Worm (Caenorhabditis elegans) whole organism, L2 larva: ENCODE measurements around the gene R09A8.5.

Experiments used
- C34F6.9 ChIP-seq: fragments of 150-350 bp; optimal IDR thresholded peaks from 2 replicates; lab custom pipeline; 2014; ENCODE audit warnings: missing biosample characterization, missing genetic modification characterization
- F13H6.1 ChIP-seq: sonication (generic microtip); optimal IDR thresholded peaks from 2 replicates; lab custom pipeline; 2016; ENCODE audit warnings: missing genetic modification characterization, missing compliant biosample characterization
- Y55F3AM.14 ChIP-seq: fragments of 200-800 bp; sonication (Bioruptor generic); optimal IDR thresholded peaks from 2 replicates; lab custom pipeline; 2018; ENCODE audit warnings: mild to moderate bottlenecking, missing genetic modification characterization, missing compliant biosample characterization
- ZK546.5 ChIP-seq: sonication (generic microtip); optimal IDR thresholded peaks from 2 replicates; lab custom pipeline; 2017; ENCODE audit warnings: missing biosample characterization, missing genetic modification characterization
- alr-1 ChIP-seq: fragments of 150-350 bp; optimal IDR thresholded peaks from 2 replicates; lab custom pipeline; 2014; ENCODE audit warnings: missing biosample characterization, missing genetic modification characterization
- blmp-1 ChIP-seq: sonication (generic microtip); optimal IDR thresholded peaks from 2 replicates; lab custom pipeline; 2017; ENCODE audit warnings: missing genetic modification characterization, mild to moderate bottlenecking, missing compliant biosample characterization, antibody characterized with exemption, moderate library complexity; ENCODE audit not compliant: insufficient read depth
- ceh-16 ChIP-seq: fragments of 150-350 bp; optimal IDR thresholded peaks from 2 replicates; lab custom pipeline; 2014; ENCODE audit warnings: missing biosample characterization, missing genetic modification characterization
- ceh-82 ChIP-seq: fragments of 150-350 bp; optimal IDR thresholded peaks from 2 replicates; lab custom pipeline; 2014; ENCODE audit warnings: missing biosample characterization, missing genetic modification characterization
- crh-2 ChIP-seq: sonication (generic microtip); optimal IDR thresholded peaks from 2 replicates; lab custom pipeline; 2017; ENCODE audit warnings: missing biosample characterization, missing genetic modification characterization
- dmd-4 ChIP-seq: sonication (generic microtip); optimal IDR thresholded peaks from 2 replicates; lab custom pipeline; 2017; ENCODE audit warnings: missing biosample characterization, missing genetic modification characterization
- egl-27 ChIP-seq: sonication (generic microtip); optimal IDR thresholded peaks from 3 replicates; lab custom pipeline; 2017; ENCODE audit warnings: missing biosample characterization, missing genetic modification reagents, missing genetic modification characterization
- elt-1 ChIP-seq: fragments of 150-350 bp; optimal IDR thresholded peaks from 2 replicates; lab custom pipeline; 2014; ENCODE audit warnings: missing biosample characterization, missing genetic modification characterization
- elt-3 ChIP-seq: sonication (generic microtip); optimal IDR thresholded peaks from 2 replicates; lab custom pipeline; 2017; ENCODE audit warnings: missing biosample characterization, missing genetic modification characterization
- fos-1 ChIP-seq: fragments of 150-350 bp; optimal IDR thresholded peaks from 2 replicates; lab custom pipeline; 2014; ENCODE audit warnings: missing biosample characterization, missing genetic modification characterization
- gmeb-1 ChIP-seq: fragments of 150-350 bp; optimal IDR thresholded peaks from 2 replicates; lab custom pipeline; 2014; ENCODE audit warnings: missing biosample characterization, missing genetic modification characterization
- lin-13 ChIP-seq: fragments of 150-350 bp; optimal IDR thresholded peaks from 2 replicates; lab custom pipeline; 2014; ENCODE audit warnings: missing biosample characterization, missing genetic modification reagents, missing genetic modification characterization
- lin-39 ChIP-seq: fragments of 150-350 bp; optimal IDR thresholded peaks from 2 replicates; lab custom pipeline; 2014; ENCODE audit warnings: missing biosample characterization, missing genetic modification reagents, missing genetic modification characterization
- lsy-2 ChIP-seq, 2 experiments: fragments of 150-350 bp in 1 of 2; sonication (generic microtip) in 1 of 2; optimal IDR thresholded peaks; 2 replicates each; lab custom pipeline; 2014 to 2017; ENCODE audit warnings: missing biosample characterization in 2 of 2, missing genetic modification characterization in 2 of 2
- mab-5 ChIP-seq: fragments of 150-350 bp; optimal IDR thresholded peaks from 2 replicates; lab custom pipeline; 2014; ENCODE audit warnings: missing biosample characterization, missing genetic modification characterization
- mbf-1 ChIP-seq: sonication (generic microtip); optimal IDR thresholded peaks from 2 replicates; lab custom pipeline; 2017; ENCODE audit warnings: missing biosample characterization, missing genetic modification characterization
- mdl-1 ChIP-seq, 2 experiments: fragments of 150-350 bp in 1 of 2; sonication (generic microtip) in 1 of 2; optimal IDR thresholded peaks; 2 replicates each; lab custom pipeline; 2017; ENCODE audit warnings: missing biosample characterization in 2 of 2, missing genetic modification characterization in 2 of 2
- nhr-10 ChIP-seq: sonication (generic microtip); optimal IDR thresholded peaks from 2 replicates; lab custom pipeline; 2017; ENCODE audit warnings: missing biosample characterization, missing genetic modification characterization
- nhr-12 ChIP-seq: fragments of 150-350 bp; optimal IDR thresholded peaks from 2 replicates; lab custom pipeline; 2014; ENCODE audit warnings: missing biosample characterization, missing genetic modification characterization
- nhr-129 ChIP-seq: fragments of 150-350 bp; optimal IDR thresholded peaks from 2 replicates; lab custom pipeline; 2014; ENCODE audit warnings: missing biosample characterization, missing genetic modification characterization
- nhr-21 ChIP-seq: fragments of 150-350 bp; optimal IDR thresholded peaks from 2 replicates; lab custom pipeline; 2014; ENCODE audit warnings: missing biosample characterization, missing genetic modification characterization
- nhr-23 ChIP-seq: fragments of 150-350 bp; optimal IDR thresholded peaks from 2 replicates; lab custom pipeline; 2014; ENCODE audit warnings: missing biosample characterization, missing genetic modification reagents, missing genetic modification characterization
- nhr-237 ChIP-seq: fragments of 150-350 bp; optimal IDR thresholded peaks from 2 replicates; lab custom pipeline; 2014; ENCODE audit warnings: missing biosample characterization, missing genetic modification characterization
- nhr-6 ChIP-seq: fragments of 150-350 bp; optimal IDR thresholded peaks from 2 replicates; lab custom pipeline; 2014; ENCODE audit warnings: missing biosample characterization, missing genetic modification characterization
- nhr-77 ChIP-seq: fragments of 150-350 bp; optimal IDR thresholded peaks from 2 replicates; lab custom pipeline; 2014; ENCODE audit warnings: missing biosample characterization, missing genetic modification characterization
- peb-1 ChIP-seq: fragments of 150-350 bp; optimal IDR thresholded peaks from 2 replicates; lab custom pipeline; 2014; ENCODE audit warnings: missing biosample characterization, missing genetic modification characterization
- sem-4 ChIP-seq: fragments of 150-350 bp; optimal IDR thresholded peaks from 2 replicates; lab custom pipeline; 2014; ENCODE audit warnings: missing biosample characterization, missing genetic modification reagents, missing genetic modification characterization
- skn-1 ChIP-seq: sonication (generic microtip); optimal IDR thresholded peaks from 2 replicates; lab custom pipeline; 2017; ENCODE audit warnings: missing biosample characterization, missing genetic modification characterization
- sma-3 ChIP-seq: sonication (generic microtip); optimal IDR thresholded peaks from 2 replicates; lab custom pipeline; 2016; ENCODE audit warnings: missing genetic modification reagents, missing genetic modification characterization, missing compliant biosample characterization
- sma-9 ChIP-seq, 2 experiments: fragments of 150-350 bp in 1 of 2; sonication (generic microtip) in 1 of 2; optimal IDR thresholded peaks; 2 replicates each; lab custom pipeline; 2014 to 2016; ENCODE audit warnings: missing genetic modification characterization in 2 of 2, mild to moderate bottlenecking in 1 of 2, missing biosample characterization in 1 of 2, missing compliant biosample characterization in 1 of 2, missing genetic modification reagents in 1 of 2, moderate library complexity in 1 of 2
- snpc-4 ChIP-seq: fragments of 150-350 bp; optimal IDR thresholded peaks from 2 replicates; lab custom pipeline; 2014; ENCODE audit warnings: missing biosample characterization, missing genetic modification characterization
- unc-39 ChIP-seq: fragments of 150-350 bp; optimal IDR thresholded peaks from 2 replicates; lab custom pipeline; 2014; ENCODE audit warnings: missing biosample characterization, missing genetic modification characterization
- unc-55 ChIP-seq: fragments of 150-350 bp; sonication (generic microtip); optimal IDR thresholded peaks from 3 replicates; lab custom pipeline; 2014; ENCODE audit warnings: missing biosample characterization, missing genetic modification reagents, missing genetic modification characterization
- zag-1 ChIP-seq: fragments of 150-350 bp; optimal IDR thresholded peaks from 2 replicates; lab custom pipeline; 2014; ENCODE audit warnings: missing biosample characterization, missing genetic modification characterization
- ztf-1 ChIP-seq: fragments of 200-800 bp; sonication (Bioruptor generic); conservative IDR thresholded peaks from 2 replicates; pipeline ENCODE4 v1.3.6; 2022; ENCODE audit warnings: missing genetic modification characterization, missing compliant biosample characterization
- ztf-4 ChIP-seq: fragments of 150-350 bp; optimal IDR thresholded peaks from 2 replicates; lab custom pipeline; 2014; ENCODE audit warnings: missing biosample characterization, missing genetic modification characterization

The R09A8.5 gene

DNA sequence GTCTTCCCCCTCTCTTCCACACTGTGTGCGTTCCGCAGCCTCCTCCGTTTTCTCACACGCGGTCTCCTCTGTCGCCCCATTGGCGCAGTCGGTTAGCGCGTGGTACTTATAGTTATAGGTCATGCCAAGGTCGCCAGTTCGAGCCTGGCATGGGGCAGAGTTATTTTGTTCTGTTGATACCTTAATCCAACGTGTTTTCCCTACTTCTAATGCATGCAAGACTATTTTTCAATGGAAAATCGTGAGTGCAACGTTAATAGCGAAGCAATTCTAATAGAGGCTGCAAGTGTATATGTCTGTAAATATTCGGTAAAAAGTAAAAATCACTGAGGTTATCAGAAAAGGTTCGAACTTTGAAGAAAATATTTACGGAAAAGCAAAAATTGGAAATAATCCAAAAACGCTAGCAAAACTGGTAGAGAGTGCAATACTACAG lies 20.8 kb upstream of the R09A8.5 start (continued):
- no peak for TF ChIP-seq nhr-237
- TF ChIP-seq ceh-16 = no peak
- TF ChIP-seq nhr-129 (tag; lab: Kevin White, UChicago) = no peak
- no peak for TF ChIP-seq lin-39 (tag; lab: Kevin White, UChicago)
- peak; percentile 41 for TF ChIP-seq crh-2
- TF ChIP-seq nhr-23 = no peak
- peak; percentile 73 for TF ChIP-seq nhr-21 (tag; lab: Kevin White, UChicago)
- no peak for TF ChIP-seq ztf-1 (GFP tag; lab: Robert Waterston, UW)
- no peak for TF ChIP-seq snpc-4 (tag; lab: Kevin White, UChicago)
- no peak for TF ChIP-seq nhr-77
- TF ChIP-seq sma-9 (GFP tag; optimal IDR thresholded peaks at IDR 0.05; lab: Kevin White, UChicago) = peak; percentile 78
- no peak for TF ChIP-seq sma-9 (tag; optimal IDR thresholded peaks at IDR 0.05; lab: Kevin White, UChicago)

DNA sequence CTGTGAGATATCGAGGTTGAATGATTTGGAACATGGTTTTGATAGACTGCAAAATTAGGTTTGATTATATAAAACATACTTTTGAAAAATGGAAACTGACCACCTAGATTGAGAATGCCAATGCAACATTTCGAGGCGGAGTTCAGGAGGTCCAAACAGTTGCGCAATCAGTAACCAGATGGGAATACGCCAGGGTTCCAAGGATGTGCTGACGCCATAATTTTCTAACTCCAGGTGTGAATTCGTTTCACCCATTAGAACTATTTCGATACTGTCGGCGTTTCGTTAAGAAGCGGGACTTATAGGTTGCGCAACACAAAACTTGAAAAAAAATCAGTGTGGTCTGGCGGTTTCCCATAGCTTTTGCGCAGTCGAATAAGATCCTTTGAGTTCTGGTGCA lies 19.5 kb upstream of the R09A8.5 start, which contains the start of gene C02B4.3:
TSS of gene C02B4.3 (minus strand) at position 34 of the 400 bp plus-strand sequence.
- no peak for TF ChIP-seq nhr-237
- TF ChIP-seq alr-1 = no peak
- TF ChIP-seq nhr-12 (tag; lab: Kevin White, UChicago) = no peak
- TF ChIP-seq ztf-4 (tag; lab: Kevin White, UChicago) = no peak
- TF ChIP-seq skn-1 (tag; lab: Kevin White, UChicago) = no peak
- TF ChIP-seq dmd-4 (tag; lab: Kevin White, UChicago) = no peak
- TF ChIP-seq ZK546.5 (tag; lab: Kevin White, UChicago) = no peak
- TF ChIP-seq C34F6.9 (tag; lab: Kevin White, UChicago) = no peak
- no peak for TF ChIP-seq unc-39
- TF ChIP-seq mdl-1 (tag; optimal IDR thresholded peaks at IDR 0.05; lab: Kevin White, UChicago) = no peak
- TF ChIP-seq elt-1 (tag; lab: Kevin White, UChicago) = no peak
- TF ChIP-seq ceh-82 (tag; lab: Kevin White, UChicago) = no peak

DNA sequence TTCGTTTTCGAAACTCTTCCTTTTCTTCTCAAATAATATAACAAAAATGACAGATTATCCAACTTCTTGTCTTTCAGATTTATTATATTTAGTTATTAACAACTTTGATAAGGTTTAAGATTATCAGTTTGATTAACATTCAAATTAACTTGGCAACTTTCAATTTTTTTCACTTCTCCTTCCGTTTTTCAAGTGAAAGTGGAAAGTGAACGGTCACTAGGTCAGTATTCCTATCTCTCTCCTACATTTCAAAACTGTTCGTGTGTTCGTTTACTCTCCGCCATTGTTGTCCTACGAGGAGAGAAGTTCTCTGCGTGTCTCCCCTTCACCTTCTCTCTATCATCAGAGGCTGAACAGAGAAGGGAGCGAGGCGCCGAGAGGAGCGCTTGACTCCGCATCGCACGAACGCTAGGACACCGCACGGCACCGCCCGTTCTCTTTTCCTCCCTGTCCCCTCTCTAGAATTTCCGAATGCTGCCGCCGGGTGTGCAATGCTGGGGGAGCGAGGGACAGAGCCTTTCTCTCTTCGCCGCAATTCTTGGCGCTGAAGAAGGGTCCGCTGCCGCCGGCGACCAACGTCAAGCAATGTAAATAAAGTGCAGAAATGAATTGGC lies 16.2 kb upstream of the R09A8.5 start:
- TF ChIP-seq gmeb-1 (tag; lab: Kevin White, UChicago) (no peak), unc-39 (no peak), nhr-10 (tag; lab: Kevin White, UChicago) (no peak), Y55F3AM.14 (GFP tag; lab: Kevin White, UChicago) (peak; percentile 36), elt-3 (tag; lab: Kevin White, UChicago) (no peak), zag-1 (tag; lab: Kevin White, UChicago) (peak; percentile 41), nhr-6 (tag; lab: Kevin White, UChicago) (no peak), alr-1 (no peak), mdl-1 (tag; optimal IDR thresholded peaks at IDR 0.05; lab: Kevin White, UChicago) (peak; percentile 35 to 41), nhr-21 (tag; lab: Kevin White, UChicago) (peak; percentile 8), lin-13 (GFP tag; lab: Kevin White, UChicago) (no peak), nhr-129 (tag; lab: Kevin White, UChicago) (no peak), nhr-237 (no peak), sma-9 (GFP tag; optimal IDR thresholded peaks at IDR 0.05; lab: Kevin White, UChicago) (no peak), sma-9 (tag; optimal IDR thresholded peaks at IDR 0.05; lab: Kevin White, UChicago) (no peak), lsy-2 (tag; optimal IDR thresholded peaks at IDR 0.05; lab: Kevin White, UChicago) (peak in 1 of 2 experiments; percentile 28), peb-1 (tag; lab: Kevin White, UChicago) (peak; percentile 22), egl-27 (tag; lab: Kevin White, UChicago) (peak; percentile 45), mbf-1 (tag; lab: Kevin White, UChicago) (no peak), dmd-4 (tag; lab: Kevin White, UChicago) (no peak), unc-55 (GFP tag; lab: Kevin White, UChicago) (peak; percentile 29), sem-4 (peak; percentile 2), nhr-23 (no peak), F13H6.1 (tag; lab: Kevin White, UChicago) (peak; percentile 65), mab-5 (no peak), sma-3 (no peak), fos-1 (tag; lab: Kevin White, UChicago) (peak; percentile 37), blmp-1 (tag; lab: Kevin White, UChicago) (peak; percentile 89), snpc-4 (tag; lab: Kevin White, UChicago) (no peak)
- TF ChIP-seq, all 48 proteins: peak for 12
